Fruit fly (Drosophila melanogaster) whole organism: ENCODE measurements around the gene CG6441.

Experiments used
- CG8478 ChIP-seq: fragments of >200 bp; optimal IDR thresholded peaks from 2 replicates; lab custom pipeline; 2018; ENCODE audit warnings: inconsistent platforms
- EcR ChIP-seq, 2 experiments: fragments of >200 bp; optimal IDR thresholded peaks; 2 replicates each; lab custom pipeline; 2017; ENCODE audit warnings: missing biosample characterization in 2 of 2, missing genetic modification characterization in 2 of 2, missing genetic modification reagents in 2 of 2
- pan ChIP-seq: fragments of >200 bp; optimal IDR thresholded peaks from 2 replicates; lab custom pipeline; 2017
- psq ChIP-seq: fragments of >200 bp; optimal IDR thresholded peaks from 2 replicates; lab custom pipeline; 2017
- usp ChIP-seq: fragments of >200 bp; optimal IDR thresholded peaks from 2 replicates; lab custom pipeline; 2017; ENCODE audit warnings: missing biosample characterization, missing genetic modification characterization, mixed read lengths

DNA sequence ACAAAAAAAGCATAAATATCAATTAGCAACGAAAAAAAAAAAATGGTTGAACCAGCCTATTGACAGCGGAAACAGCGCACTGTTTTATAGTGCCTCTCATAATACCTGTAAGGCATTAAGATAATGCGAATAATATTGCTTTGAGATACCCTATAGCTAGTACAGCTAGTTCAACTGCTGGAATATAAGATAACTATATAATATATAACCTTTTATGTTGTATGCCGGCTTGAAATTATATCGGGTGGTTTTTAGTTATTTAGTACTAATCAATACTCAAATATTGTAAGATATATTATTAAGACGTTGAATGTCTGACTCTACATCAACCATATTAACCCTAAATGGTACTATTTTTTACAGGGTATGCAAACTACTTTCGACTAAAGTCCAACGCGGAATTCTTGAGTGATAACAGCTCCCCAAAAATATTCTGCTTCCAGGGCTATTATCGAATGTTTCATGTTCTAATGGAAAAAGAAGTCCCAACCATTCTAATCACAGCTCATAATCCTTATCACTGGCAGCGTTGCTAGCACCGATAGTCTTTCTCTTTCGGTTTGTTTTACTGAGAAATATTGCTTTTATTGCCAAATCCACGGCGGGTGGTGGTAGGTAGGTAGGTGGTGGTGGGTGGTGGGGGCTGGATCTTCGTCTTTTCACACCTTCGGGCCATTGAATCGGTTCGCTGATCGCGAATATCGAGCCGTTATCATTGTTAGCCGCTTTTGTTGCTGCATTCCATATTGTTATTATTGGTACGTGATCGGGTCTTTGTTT, 40.4 kb upstream of the CG6441 start:
- no peak for TF ChIP-seq usp (GFP tag; lab: Kevin White, UChicago)
- no peak for TF ChIP-seq CG8478 (lab: Kevin White, UChicago)
- TF ChIP-seq EcR (GFP tag; optimal IDR thresholded peaks at IDR 0.05; lab: Kevin White, UChicago), result no peak
- no peak for TF ChIP-seq pan (lab: Kevin White, UChicago)
- no peak for TF ChIP-seq psq (lab: Kevin White, UChicago)
